Fruit fly (Drosophila melanogaster): ENCODE measurements around the gene CG9095.
A peak's percentile ranks its signal among the peaks of the same experiment; 100 is the strongest.

The CG9095 gene

DNA sequence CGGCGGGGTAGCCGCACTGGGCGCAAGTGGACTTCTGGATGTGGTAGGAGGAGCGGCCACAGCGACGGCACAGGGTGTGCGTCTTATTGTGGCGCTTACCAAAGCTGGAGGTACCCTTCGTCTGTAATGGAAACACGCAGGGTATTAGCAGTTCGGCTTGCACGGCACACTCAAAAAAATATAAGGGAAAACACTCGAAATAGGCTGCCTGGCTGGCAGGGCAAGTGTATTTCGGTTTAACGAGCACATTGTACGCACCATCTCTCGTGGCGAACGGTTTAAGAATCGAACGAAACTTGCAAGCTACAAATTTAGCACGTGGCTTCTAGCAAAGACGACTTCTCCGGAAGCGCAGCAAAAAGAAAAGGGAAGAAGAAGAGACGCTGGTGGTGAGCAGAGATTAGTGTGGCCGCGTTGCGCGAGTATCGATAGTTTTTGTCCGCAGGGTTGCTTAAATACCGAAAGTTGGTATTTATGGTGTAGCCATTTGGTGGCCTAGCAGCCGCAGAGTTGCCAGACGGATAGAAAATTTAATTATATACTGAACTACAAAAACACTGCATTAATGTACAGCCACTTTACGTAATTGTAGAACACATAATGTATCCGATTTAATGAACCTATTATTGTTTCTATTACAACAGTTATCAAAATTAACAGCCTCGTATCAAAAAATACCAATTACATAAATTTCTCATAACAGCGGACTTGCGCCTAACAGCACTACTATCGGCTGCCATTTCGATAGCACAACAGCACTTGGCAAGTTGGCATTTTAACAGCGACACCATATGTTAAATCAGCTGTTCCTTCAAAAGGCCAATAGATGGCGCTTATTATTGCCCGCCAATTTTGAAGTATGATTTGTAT, 23.8 kb downstream of the CG9095 start, which contains the start of gene RpL37-1 (continued):
- TF ChIP-seq CG13123 (GFP tag; optimal IDR thresholded peaks at IDR 0.05) (peak; percentile 41), Dp (GFP tag; optimal IDR thresholded peaks at IDR 0.05) (peak; percentile 92), usp (GFP tag; optimal IDR thresholded peaks at IDR 0.05) (no peak), Sox100B (GFP tag; optimal IDR thresholded peaks at IDR 0.05) (peak; percentile 34), CG7271 (tag; optimal IDR thresholded peaks at IDR 0.05) (peak; percentile 40), vnd (GFP tag; IDR thresholded peaks at IDR 0.05; ENCODE audit: partially characterized antibody) (peak; percentile 49; the same call in 1 of the 3 replicates), CG8281 (tag; optimal IDR thresholded peaks at IDR 0.05) (peak; percentile 4), sr (GFP tag; IDR thresholded peaks at IDR 0.05) (peak; percentile 65), Meics (GFP tag; optimal IDR thresholded peaks at IDR 0.05) (peak; percentile 81), CG10431 (GFP tag; optimal IDR thresholded peaks at IDR 0.05) (peak; percentile 78), CTCF (GFP tag; optimal IDR thresholded peaks at IDR 0.05) (peak; percentile 95), Fer2 (tag; optimal IDR thresholded peaks at IDR 0.05) (peak; percentile 14), CG9817 (tag; optimal IDR thresholded peaks at IDR 0.05) (peak; percentile 47), CG9876 (GFP tag; optimal IDR thresholded peaks at IDR 0.05) (peak; percentile 74), CG10274 (GFP tag; optimal IDR thresholded peaks at IDR 0.05) (peak; percentile 49), dati (GFP tag; IDR thresholded peaks at IDR 0.05) (0 out of 2 replicates have a peak, but pooled peaks have one; percentile 19), ttk (GFP tag; IDR thresholded peaks at IDR 0.05) (peak; percentile 51; the same call in 1 of the 2 replicates), CG14710 (tag; optimal IDR thresholded peaks at IDR 0.05) (peak; percentile 85), vvl (GFP tag; IDR thresholded peaks at IDR 0.05) (peak; percentile 78), nom (GFP tag; optimal IDR thresholded peaks at IDR 0.05) (peak; percentile 58), Dll (GFP tag; IDR thresholded peaks at IDR 0.05; ENCODE audit: partially characterized antibody) (peak; percentile 79), Oli (tag; optimal IDR thresholded peaks at IDR 0.05) (no peak), CG8359 (GFP tag; optimal IDR thresholded peaks at IDR 0.05; ENCODE audit: borderline replicate concordance) (peak; percentile 26), ash1 (GFP tag; optimal IDR thresholded peaks at IDR 0.05) (peak; percentile 42), CG17385 (GFP tag; optimal IDR thresholded peaks at IDR 0.05) (peak; percentile 95), Optix (GFP tag; IDR thresholded peaks at IDR 0.05) (peak; percentile 71; the same call in 2 of the 3 replicates), Sox102F (GFP tag; optimal IDR thresholded peaks at IDR 0.05) (peak; percentile 41), Sin3A (optimal IDR thresholded peaks at IDR 0.05) (peak; percentile 98), CG11456 (GFP tag; IDR thresholded peaks at IDR 0.05) (peak; percentile 83), Poxn (GFP tag; IDR thresholded peaks at IDR 0.05) (peak; percentile 34; the same call in 1 of the 2 replicates), twi (tag; optimal IDR thresholded peaks at IDR 0.05) (peak; percentile 33), CG11695 (GFP tag; IDR thresholded peaks at IDR 0.05) (no peak), crol (GFP tag; IDR thresholded peaks at IDR 0.05) (peak; percentile 25; the same call in 1 of the 2 replicates), Mrtf (GFP tag; IDR thresholded peaks at IDR 0.05) (peak; percentile 40; the same call in 1 of the 3 replicates), NK7.1 (GFP tag; optimal IDR thresholded peaks at IDR 0.05) (no peak), caup (GFP tag; optimal IDR thresholded peaks at IDR 0.05; ENCODE audit: severe bottlenecking) (peak; percentile 79), fd64A (GFP tag; optimal IDR thresholded peaks at IDR 0.05) (peak; percentile 20), CG3838 (GFP tag; optimal IDR thresholded peaks at IDR 0.05) (peak; percentile 14), pfk (GFP tag; optimal IDR thresholded peaks at IDR 0.05) (peak; percentile 42), CG4328 (GFP tag; optimal IDR thresholded peaks at IDR 0.05) (peak; percentile 57), CG3065 (GFP tag; optimal IDR thresholded peaks at IDR 0.05) (no peak), row (GFP tag; IDR thresholded peaks at IDR 0.05) (peak; percentile 59), CG12942 (GFP tag; optimal IDR thresholded peaks at IDR 0.05) (peak; percentile 7), ind (GFP tag; optimal IDR thresholded peaks at IDR 0.05) (peak; percentile 42), Adf1 (GFP tag; IDR thresholded peaks at IDR 0.05) (no peak), Doc3 (GFP tag; IDR thresholded peaks at IDR 0.05; ENCODE audit: partially characterized antibody) (peak; percentile 52; the same call in 2 of the 3 replicates), pho (GFP tag; optimal IDR thresholded peaks at IDR 0.05) (peak; percentile 72), CG31365 (tag; optimal IDR thresholded peaks at IDR 0.05) (peak; percentile 42), CG31388 (GFP tag; optimal IDR thresholded peaks at IDR 0.05) (no peak)
